Fruit fly (Drosophila melanogaster) whole organism, embryonic: Measurements from ENCODE around the gene CG34253.
A peak's percentile ranks its signal among the peaks of the same experiment; 100 is the strongest.

Experiments used
- Adf1 ChIP-seq: fragments of 200-800 bp; sonication (Bioruptor generic); IDR thresholded peaks from 2 replicates; pipeline ENCODE4 v1.3.6; 2022; ENCODE audit warnings: missing biosample characterization, missing genetic modification characterization
- CG11560 ChIP-seq: fragments of 200-800 bp; sonication (Bioruptor generic); IDR thresholded peaks from 3 replicates; pipeline ENCODE4 v1.3.6; 2022; ENCODE audit warnings: missing biosample characterization, missing genetic modification characterization
- CG11723 ChIP-seq: fragments of 200-800 bp; sonication (Bioruptor generic); optimal IDR thresholded peaks from 2 replicates; lab custom pipeline; 2017; ENCODE audit warnings: missing biosample characterization, mild to moderate bottlenecking, missing genetic modification characterization
- CG12236 ChIP-seq: fragments of 200-800 bp; sonication (Bioruptor generic); optimal IDR thresholded peaks from 2 replicates; lab custom pipeline; 2016; ENCODE audit warnings: missing biosample characterization, missing genetic modification characterization
- CG13424 ChIP-seq: fragments of 200-800 bp; sonication (Bioruptor generic); optimal IDR thresholded peaks from 2 replicates; lab custom pipeline; 2019; ENCODE audit warnings: missing biosample characterization, mild to moderate bottlenecking, missing genetic modification characterization, moderate library complexity
- CG13775 ChIP-seq: fragments of 200-800 bp; sonication (Bioruptor generic); optimal IDR thresholded peaks from 3 replicates; lab custom pipeline; 2017; ENCODE audit warnings: missing biosample characterization, mild to moderate bottlenecking, missing genetic modification characterization
- CG14710 ChIP-seq: fragments of 200-800 bp; sonication (Bioruptor generic); optimal IDR thresholded peaks from 3 replicates; lab custom pipeline; 2019; ENCODE audit warnings: missing biosample characterization, mild to moderate bottlenecking, missing genetic modification characterization, moderate library complexity
- CG1603 ChIP-seq: fragments of 200-800 bp; sonication (Bioruptor generic); optimal IDR thresholded peaks from 2 replicates; lab custom pipeline; 2019; ENCODE audit warnings: missing biosample characterization, mild to moderate bottlenecking, missing genetic modification characterization, moderate library complexity
- CG18599 ChIP-seq: fragments of 200-800 bp; sonication (Bioruptor generic); optimal IDR thresholded peaks from 3 replicates; lab custom pipeline; 2017; ENCODE audit warnings: missing biosample characterization, missing genetic modification characterization, mild to moderate bottlenecking, moderate library complexity, missing genetic modification reagents
- CG3065 ChIP-seq: fragments of 200-800 bp; sonication (Bioruptor generic); optimal IDR thresholded peaks from 2 replicates; lab custom pipeline; 2016; ENCODE audit warnings: missing biosample characterization, missing genetic modification characterization
- CG33213 ChIP-seq: fragments of 200-800 bp; sonication (Bioruptor generic); optimal IDR thresholded peaks from 3 replicates; lab custom pipeline; 2016; ENCODE audit warnings: missing biosample characterization, missing genetic modification characterization
- CG34422 ChIP-seq: fragments of 200-800 bp; sonication (Bioruptor generic); IDR thresholded peaks from 3 replicates; pipeline ENCODE4 v1.3.6; 2022; ENCODE audit warnings: missing biosample characterization, missing genetic modification characterization
- CG3726 ChIP-seq: fragments of 200-800 bp; sonication (Bioruptor generic); IDR thresholded peaks from 3 replicates; pipeline ENCODE4, ENCODE4 v1.3.6; 2022; ENCODE audit warnings: missing biosample characterization, missing genetic modification characterization
- CG4360 ChIP-seq: fragments of 200-800 bp; sonication (Bioruptor generic); IDR thresholded peaks from 2 replicates; pipeline ENCODE4 v1.3.6; 2022; ENCODE audit warnings: missing biosample characterization, missing genetic modification characterization
- CG4424 ChIP-seq: fragments of 200-800 bp; sonication (Bioruptor generic); optimal IDR thresholded peaks from 3 replicates; lab custom pipeline; 2016; ENCODE audit warnings: missing biosample characterization, missing genetic modification characterization
- CG7271 ChIP-seq: fragments of 200-800 bp; sonication (Bioruptor generic); optimal IDR thresholded peaks from 2 replicates; lab custom pipeline; 2018; ENCODE audit warnings: missing biosample characterization, mild to moderate bottlenecking, missing genetic modification characterization, moderate library complexity
- CG7963 ChIP-seq: fragments of 200-800 bp; sonication (Bioruptor generic); IDR thresholded peaks from 3 replicates; pipeline ENCODE4 v1.3.6; 2022; ENCODE audit warnings: missing biosample characterization, missing genetic modification characterization; ENCODE audit not compliant: partially characterized antibody
- CG8290 ChIP-seq, 3 experiments: fragments of 200-800 bp; sonication (Bioruptor generic); optimal IDR thresholded peaks; 2 replicates each; lab custom pipeline; 2016 to 2019; ENCODE audit warnings: missing biosample characterization in 3 of 3, missing genetic modification characterization in 3 of 3, mild to moderate bottlenecking in 2 of 3, moderate library complexity in 1 of 3
- CG8765 ChIP-seq: fragments of 200-800 bp; sonication (Bioruptor generic); IDR thresholded peaks from 2 replicates; pipeline ENCODE4 v1.3.6; 2022; ENCODE audit warnings: missing biosample characterization, missing genetic modification characterization
- Dfd ChIP-seq, 2 experiments: fragments of >200 bp; optimal IDR thresholded peaks; 2 replicates each; lab custom pipeline; 2017; ENCODE audit warnings: missing biosample characterization in 2 of 2, missing genetic modification characterization in 2 of 2
- Dref ChIP-seq: fragments of 200-800 bp; sonication (Bioruptor generic); IDR thresholded peaks from 2 replicates; pipeline ENCODE4 v1.3.6; 2022; ENCODE audit warnings: missing biosample characterization, missing genetic modification characterization
- E2f1 ChIP-seq: fragments of 200-800 bp; sonication (Bioruptor generic); IDR thresholded peaks from 2 replicates; pipeline ENCODE4 v1.3.6; 2022; ENCODE audit warnings: missing biosample characterization, missing genetic modification characterization
- Gsc ChIP-seq: fragments of 200-800 bp; sonication (Bioruptor generic); IDR thresholded peaks from 2 replicates; pipeline ENCODE4 v1.3.6; 2022; ENCODE audit warnings: missing biosample characterization, missing genetic modification characterization
- HLHmδ ChIP-seq: fragments of 200-800 bp; sonication (Bioruptor generic); optimal IDR thresholded peaks from 2 replicates; lab custom pipeline; 2018; ENCODE audit warnings: missing biosample characterization, mild to moderate bottlenecking, missing genetic modification characterization, moderate library complexity
- HmgD ChIP-seq: fragments of 200-800 bp; sonication (Bioruptor generic); optimal IDR thresholded peaks from 3 replicates; lab custom pipeline; 2016; ENCODE audit warnings: missing biosample characterization, missing genetic modification characterization
- Hsf ChIP-seq: fragments of 200-800 bp; sonication (Bioruptor generic); optimal IDR thresholded peaks from 3 replicates; lab custom pipeline; 2016; ENCODE audit warnings: missing biosample characterization, missing genetic modification characterization
- Lhr ChIP-seq: fragments of 200-800 bp; sonication (Bioruptor generic); optimal IDR thresholded peaks from 3 replicates; lab custom pipeline; 2017; ENCODE audit warnings: mild to moderate bottlenecking, missing biosample characterization, missing genetic modification reagents, missing genetic modification characterization
- NfI ChIP-seq: fragments of 200-800 bp; sonication (Bioruptor generic); optimal IDR thresholded peaks from 3 replicates; lab custom pipeline; 2018; ENCODE audit warnings: missing biosample characterization, mild to moderate bottlenecking, missing genetic modification characterization, moderate library complexity
- Oaz ChIP-seq: fragments of 200-800 bp; sonication (Bioruptor generic); IDR thresholded peaks from 2 replicates; pipeline ENCODE4 v1.3.6; 2022; ENCODE audit warnings: missing biosample characterization, missing genetic modification characterization
- Oli ChIP-seq: fragments of 200-800 bp; sonication (Bioruptor generic); optimal IDR thresholded peaks from 2 replicates; lab custom pipeline; 2018; ENCODE audit warnings: missing biosample characterization, mild to moderate bottlenecking, missing genetic modification characterization, moderate library complexity
- Ravus ChIP-seq: fragments of 200-800 bp; sonication (Bioruptor generic); IDR thresholded peaks from 2 replicates; pipeline ENCODE4 v1.3.6; 2022; ENCODE audit warnings: missing biosample characterization, missing genetic modification characterization
- Sry-β ChIP-seq: fragments of 200-800 bp; sonication (Bioruptor generic); optimal IDR thresholded peaks from 2 replicates; lab custom pipeline; 2018; ENCODE audit warnings: missing biosample characterization, mild to moderate bottlenecking, missing genetic modification characterization, moderate library complexity
- Sry-δ ChIP-seq: fragments of 200-800 bp; sonication (Bioruptor generic); optimal IDR thresholded peaks from 2 replicates; lab custom pipeline; 2016; ENCODE audit warnings: missing biosample characterization, missing genetic modification characterization
- Stat92E ChIP-seq, 3 experiments: fragments of >200 bp in 2 of 3; fragments of 200-800 bp in 1 of 3; sonication (Bioruptor generic) in 1 of 3; optimal IDR thresholded peaks; 2 replicates each; lab custom pipeline; 2017 to 2019; ENCODE audit warnings: missing biosample characterization in 3 of 3, missing genetic modification characterization in 3 of 3, mild to moderate bottlenecking in 1 of 3, moderate library complexity in 1 of 3
- aop ChIP-seq: fragments of 200-800 bp; sonication (Bioruptor generic); IDR thresholded peaks from 2 replicates; pipeline ENCODE4 v1.3.6; 2022; ENCODE audit warnings: missing biosample characterization, missing genetic modification characterization
- ash1 ChIP-seq: fragments of 200-800 bp; sonication (Bioruptor generic); optimal IDR thresholded peaks from 2 replicates; lab custom pipeline; 2018; ENCODE audit warnings: missing biosample characterization, mild to moderate bottlenecking, missing genetic modification characterization
- chn ChIP-seq: fragments of 200-800 bp; sonication (Bioruptor generic); optimal IDR thresholded peaks from 2 replicates; lab custom pipeline; 2016; ENCODE audit warnings: missing biosample characterization, missing genetic modification characterization
- crp ChIP-seq, 2 experiments: fragments of 200-800 bp; sonication (Bioruptor generic); optimal IDR thresholded peaks; 2 replicates in 1 of 2; 3 replicates in 1 of 2; lab custom pipeline; 2017; ENCODE audit warnings: missing biosample characterization in 2 of 2, missing genetic modification characterization in 2 of 2, mild to moderate bottlenecking in 1 of 2, moderate library complexity in 1 of 2
- dan ChIP-seq: fragments of 200-800 bp; sonication (Bioruptor generic); IDR thresholded peaks from 2 replicates; pipeline ENCODE4 v1.3.6; 2022; ENCODE audit warnings: missing biosample characterization, missing genetic modification characterization
- gsb-n ChIP-seq: fragments of 200-800 bp; sonication (Bioruptor generic); optimal IDR thresholded peaks from 3 replicates; lab custom pipeline; 2018; ENCODE audit warnings: missing biosample characterization, mild to moderate bottlenecking, missing genetic modification characterization
- hkb ChIP-seq, 2 experiments: fragments of 200-800 bp in 1 of 2; fragments of >200 bp in 1 of 2; sonication (Bioruptor generic) in 1 of 2; IDR thresholded peaks in 1 of 2; optimal IDR thresholded peaks in 1 of 2; 2 replicates each; pipeline versions ENCODE4 v1.3.6 to Lab custom; 2017 to 2022; ENCODE audit warnings: missing biosample characterization in 1 of 2, missing genetic modification characterization in 1 of 2
- inv ChIP-seq: fragments of 200-800 bp; sonication (Bioruptor generic); IDR thresholded peaks from 2 replicates; pipeline ENCODE4 v1.3.6; 2022; ENCODE audit warnings: missing biosample characterization, missing genetic modification characterization; ENCODE audit not compliant: partially characterized antibody
- jigr1 ChIP-seq: fragments of 200-800 bp; sonication (Bioruptor generic); IDR thresholded peaks from 3 replicates; pipeline ENCODE4 v1.3.6; 2022; ENCODE audit warnings: missing biosample characterization, missing genetic modification characterization
- lmd ChIP-seq: fragments of 200-800 bp; sonication (Bioruptor generic); IDR thresholded peaks from 2 replicates; pipeline ENCODE4 v1.3.6; 2022; ENCODE audit warnings: missing biosample characterization, missing genetic modification characterization
- maf-S ChIP-seq: fragments of 200-800 bp; sonication (Bioruptor generic); optimal IDR thresholded peaks from 2 replicates; lab custom pipeline; 2016; ENCODE audit warnings: missing biosample characterization, missing genetic modification characterization
- nom ChIP-seq: fragments of 200-800 bp; sonication (Bioruptor generic); optimal IDR thresholded peaks from 2 replicates; lab custom pipeline; 2017; ENCODE audit warnings: missing biosample characterization, missing genetic modification characterization, mild to moderate bottlenecking, moderate library complexity, missing genetic modification reagents
- pzg ChIP-seq: fragments of 200-800 bp; sonication (Bioruptor generic); optimal IDR thresholded peaks from 3 replicates; lab custom pipeline; 2018; ENCODE audit warnings: missing biosample characterization, mild to moderate bottlenecking, missing genetic modification characterization, moderate library complexity
- salm ChIP-seq: fragments of 200-800 bp; sonication (Bioruptor generic); optimal IDR thresholded peaks from 2 replicates; lab custom pipeline; 2018; ENCODE audit warnings: missing biosample characterization, mild to moderate bottlenecking, missing genetic modification characterization
- sens-2 ChIP-seq: fragments of 200-800 bp; sonication (Bioruptor generic); IDR thresholded peaks from 2 replicates; pipeline ENCODE4 v1.3.6; 2022; ENCODE audit warnings: missing biosample characterization, missing genetic modification characterization
- sim ChIP-seq: fragments of 200-800 bp; sonication (Bioruptor generic); IDR thresholded peaks from 2 replicates; pipeline ENCODE4 v1.3.6; 2022; ENCODE audit warnings: missing biosample characterization, missing genetic modification characterization
- yki ChIP-seq: fragments of >200 bp; optimal IDR thresholded peaks from 3 replicates; lab custom pipeline; 2018

CG34253 gene

dm6 chr3L:18088027-18088426, 907 bp upstream of the CG34253 start (continued):
- TF ChIP-seq CG14710 (peak; percentile 15), sim (GFP tag; lab: Robert Waterston, UW) (no peak), CG13775 (GFP tag; lab: Kevin White, UChicago) (no peak), Dref (GFP tag; lab: Robert Waterston, UW) (no peak), Oli (tag; lab: Kevin White, UChicago) (no peak), dan (GFP tag; lab: Robert Waterston, UW) (no peak), crp (GFP tag; optimal IDR thresholded peaks at IDR 0.05; lab: Kevin White, UChicago) (no peak), Dfd (GFP tag; optimal IDR thresholded peaks at IDR 0.05; lab: Kevin White, UChicago) (peak in 1 of 2 experiments; percentile 97), maf-S (no peak), Adf1 (GFP tag; lab: Robert Waterston, UW) (no peak), nom (GFP tag; lab: Kevin White, UChicago) (no peak), E2f1 (GFP tag; lab: Robert Waterston, UW) (no peak), CG11723 (GFP tag; lab: Kevin White, UChicago) (no peak), CG11560 (tag; lab: Robert Waterston, UW) (no peak), chn (GFP tag; lab: Kevin White, UChicago) (no peak), HmgD (GFP tag; lab: Kevin White, UChicago) (peak; percentile 27), CG33213 (GFP tag; lab: Kevin White, UChicago) (no peak), HLHmδ (GFP tag; lab: Kevin White, UChicago) (no peak), CG7963 (GFP tag; lab: Robert Waterston, UW) (no peak), salm (no peak), CG12236 (no peak), jigr1 (GFP tag; lab: Robert Waterston, UW) (no peak), CG3065 (no peak), lmd (no peak), CG4424 (GFP tag; lab: Kevin White, UChicago) (no peak), Lhr (GFP tag; lab: Kevin White, UChicago) (peak; percentile 53), CG3726 (GFP tag; lab: Robert Waterston, UW) (no peak), Sry-β (GFP tag; lab: Kevin White, UChicago) (no peak), CG4360 (GFP tag; lab: Robert Waterston, UW) (no peak), CG7271 (no peak), ash1 (GFP tag; lab: Kevin White, UChicago) (no peak), hkb (optimal IDR thresholded peaks at IDR 0.05; lab: Kevin White, UChicago) (no peak), hkb (GFP tag; IDR thresholded peaks at IDR 0.05; lab: Robert Waterston, UW) (no peak), inv (GFP tag; lab: Robert Waterston, UW) (no peak), CG34422 (GFP tag; lab: Robert Waterston, UW) (no peak), aop (no peak), sens-2 (GFP tag; lab: Robert Waterston, UW) (no peak), Sry-δ (GFP tag; lab: Kevin White, UChicago) (no peak), CG13424 (tag; lab: Kevin White, UChicago) (no peak), NfI (GFP tag; lab: Kevin White, UChicago) (peak; percentile 19), yki (peak; percentile 20), CG18599 (GFP tag; lab: Kevin White, UChicago) (no peak), pzg (peak; percentile 3), Hsf (no peak), Gsc (no peak), Oaz (GFP tag; lab: Robert Waterston, UW) (no peak), CG8290 (GFP tag; optimal IDR thresholded peaks at IDR 0.05; lab: Kevin White, UChicago) (peak; percentile 78), CG8290 (tag; optimal IDR thresholded peaks at IDR 0.05; lab: Kevin White, UChicago) (peak in 1 of 2 experiments; percentile 88), gsb-n (tag; lab: Kevin White, UChicago) (peak; percentile 25), Ravus (no peak), CG8765 (GFP tag; lab: Robert Waterston, UW) (no peak), CG1603 (peak; percentile 65), Stat92E (GFP tag; optimal IDR thresholded peaks at IDR 0.05; lab: Kevin White, UChicago) (no peak)
